Fruit fly (Drosophila melanogaster): ENCODE data around the gene cpo.

DNA sequence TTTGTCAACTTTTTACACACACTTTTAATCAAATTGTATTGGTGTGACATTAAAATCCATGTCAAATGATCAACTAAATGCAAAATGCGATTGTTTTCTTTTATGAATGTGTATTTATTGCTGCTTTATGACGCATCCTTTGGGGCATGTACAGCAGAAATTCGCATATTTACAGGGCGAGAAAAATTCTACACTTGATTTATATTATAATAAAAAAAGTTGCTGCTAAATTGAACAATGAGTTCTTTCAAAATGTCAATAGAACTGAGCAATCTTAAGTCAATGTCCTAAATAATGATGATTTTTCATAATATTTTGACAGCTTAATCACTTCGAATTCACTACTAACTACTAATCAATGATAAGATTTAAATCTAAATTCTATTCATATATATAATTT, 8.6 kb upstream of the cpo start, which contains the start of gene CG43445:
- no peak for TF ChIP-seq CTCF (optimal IDR thresholded peaks at IDR 0.05)
- no peak for TF ChIP-seq CG8478 (optimal IDR thresholded peaks at IDR 0.05)
